Fruit fly (Drosophila melanogaster): ENCODE data around the gene Aos1.

Aos1 gene

DNA sequence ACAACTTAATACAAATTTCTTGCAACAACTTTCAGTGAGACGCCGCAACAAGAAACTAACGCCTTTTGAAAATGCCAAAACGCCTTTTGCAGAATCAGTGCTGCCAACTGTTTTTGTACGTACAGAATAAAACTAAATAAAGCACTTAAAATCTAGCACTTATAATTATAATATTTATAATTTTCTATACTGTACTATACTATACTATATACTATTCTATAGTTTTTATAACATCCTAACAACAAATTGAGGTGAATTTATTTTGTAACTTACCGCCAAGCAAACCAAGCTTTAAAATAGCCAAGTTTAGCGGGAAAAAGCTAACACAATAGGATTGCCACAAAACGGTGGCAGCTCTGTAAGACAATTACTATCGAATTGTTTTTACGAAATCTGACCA is at the start of gene Aos1, which contains the start of gene Srlp (continued):
- no peak for TF ChIP-seq HmgD (GFP tag; optimal IDR thresholded peaks at IDR 0.05)
- TF ChIP-seq BEAF-32 (GFP tag; optimal IDR thresholded peaks at IDR 0.05) = peak; percentile 61
- TF ChIP-seq CG12769 (tag; optimal IDR thresholded peaks at IDR 0.05) = no peak
- no peak for TF ChIP-seq CG7745 (tag; optimal IDR thresholded peaks at IDR 0.05)
- TF ChIP-seq CTCF (GFP tag; optimal IDR thresholded peaks at IDR 0.05) = peak; percentile 40
- no peak for TF ChIP-seq vvl (GFP tag; IDR thresholded peaks at IDR 0.05)
- TF ChIP-seq Xrp1 (GFP tag; IDR thresholded peaks at IDR 0.05) = peak; percentile 31; the same call in 1 of the 2 replicates
- TF ChIP-seq crp (GFP tag; optimal IDR thresholded peaks at IDR 0.05) = no peak
- TF ChIP-seq croc (GFP tag; conservative IDR thresholded peaks at IDR 0.05) = no peak
- no peak for TF ChIP-seq H2.0 (GFP tag; IDR thresholded peaks at IDR 0.05)
- no peak for TF ChIP-seq Antp (GFP tag; optimal IDR thresholded peaks at IDR 0.05)
- TF ChIP-seq pnt (GFP tag; optimal IDR thresholded peaks at IDR 0.05) = no peak
- no peak for TF ChIP-seq TFAM (GFP tag; optimal IDR thresholded peaks at IDR 0.05)
- no peak for TF ChIP-seq CG7987 (GFP tag; optimal IDR thresholded peaks at IDR 0.05)
- peak; percentile 48 for TF ChIP-seq Ssrp (tag; optimal IDR thresholded peaks at IDR 0.05)
- TF ChIP-seq p53 (GFP tag; optimal IDR thresholded peaks at IDR 0.05) = no peak
- TF ChIP-seq CG17829 (tag; optimal IDR thresholded peaks at IDR 0.05) = peak; percentile 66
- TF ChIP-seq Ada2b (GFP tag; IDR thresholded peaks at IDR 0.05) = no peak
- peak; percentile 42 for TF ChIP-seq fd3F (GFP tag; optimal IDR thresholded peaks at IDR 0.05)
- peak; percentile 17 for TF ChIP-seq HHEX (GFP tag; optimal IDR thresholded peaks at IDR 0.05)
- peak; percentile 43 for TF ChIP-seq nom (GFP tag; optimal IDR thresholded peaks at IDR 0.05)
- TF ChIP-seq CG4404 (GFP tag; IDR thresholded peaks at IDR 0.05) = no peak
- TF ChIP-seq dmrt99B (tag; optimal IDR thresholded peaks at IDR 0.05) = no peak
- TF ChIP-seq Hr3 (GFP tag; optimal IDR thresholded peaks at IDR 0.05) = peak; percentile 66
- TF ChIP-seq CG10431 (GFP tag; optimal IDR thresholded peaks at IDR 0.05) = no peak
- no peak; the same call in 1 of the 2 replicates for TF ChIP-seq CG31441 (GFP tag; IDR thresholded peaks at IDR 0.05)
- peak; percentile 71 for TF ChIP-seq grau (tag; optimal IDR thresholded peaks at IDR 0.05)
- TF ChIP-seq tgo (GFP tag; IDR thresholded peaks at IDR 0.05) = no peak
- TF ChIP-seq CrebB (tag; optimal IDR thresholded peaks at IDR 0.05) = no peak
- TF ChIP-seq Sin3A (optimal IDR thresholded peaks at IDR 0.05) = peak; percentile 44
- TF ChIP-seq Max (GFP tag; optimal IDR thresholded peaks at IDR 0.05) = peak; percentile 56
- peak; percentile 50 for TF ChIP-seq Dp (GFP tag; optimal IDR thresholded peaks at IDR 0.05)
- TF ChIP-seq wor (GFP tag; IDR thresholded peaks at IDR 0.05) = no peak
- TF ChIP-seq CG8290 (GFP tag; optimal IDR thresholded peaks at IDR 0.05) = peak; percentile 19
- TF ChIP-seq CG8290 (tag; optimal IDR thresholded peaks at IDR 0.05) = no peak
- TF ChIP-seq CG11398 (GFP tag; optimal IDR thresholded peaks at IDR 0.05) = no peak
- peak; percentile 9 for TF ChIP-seq CG1603 (tag; optimal IDR thresholded peaks at IDR 0.05)
- no peak for TF ChIP-seq HLHmδ (GFP tag; optimal IDR thresholded peaks at IDR 0.05)
- no peak for TF ChIP-seq pb (GFP tag; optimal IDR thresholded peaks at IDR 0.05)
- no peak for TF ChIP-seq CG5180 (GFP tag; optimal IDR thresholded peaks at IDR 0.05)
- TF ChIP-seq CG2712 (tag; optimal IDR thresholded peaks at IDR 0.05) = peak; percentile 76
- no peak for TF ChIP-seq Oli (tag; optimal IDR thresholded peaks at IDR 0.05)
- TF ChIP-seq twi (tag; optimal IDR thresholded peaks at IDR 0.05) = peak; percentile 46
- no peak for TF ChIP-seq kni (GFP tag; optimal IDR thresholded peaks at IDR 0.05)
- no peak for TF ChIP-seq Hmx (GFP tag; optimal IDR thresholded peaks at IDR 0.05)
- peak; percentile 69 for TF ChIP-seq CG9817 (tag; optimal IDR thresholded peaks at IDR 0.05)
- TF ChIP-seq oc (tag; optimal IDR thresholded peaks at IDR 0.05) = no peak
- TF ChIP-seq Nf-YA (GFP tag; IDR thresholded peaks at IDR 0.05) = no peak
- TF ChIP-seq CG3838 (GFP tag; optimal IDR thresholded peaks at IDR 0.05) = no peak
- TF ChIP-seq wdn (GFP tag; IDR thresholded peaks at IDR 0.05) = no peak
- TF ChIP-seq Sry-β (GFP tag; optimal IDR thresholded peaks at IDR 0.05) = peak; percentile 98
- peak; percentile 34 for TF ChIP-seq CG33557 (GFP tag; optimal IDR thresholded peaks at IDR 0.05)
